Fruit fly (Drosophila melanogaster) whole organism, embryonic: ENCODE measurements around the gene CG1638.
A peak's percentile ranks its signal among the peaks of the same experiment; 100 is the strongest.

Experiments
- Atf3 ChIP-seq: fragments of 200-800 bp; sonication (Bioruptor generic); optimal IDR thresholded peaks from 3 replicates; lab custom pipeline; 2016; ENCODE audit warnings: missing biosample characterization, missing genetic modification characterization
- BtbVII ChIP-seq: fragments of 200-800 bp; sonication (Bioruptor generic); optimal IDR thresholded peaks from 3 replicates; lab custom pipeline; 2017; ENCODE audit warnings: missing biosample characterization, mild to moderate bottlenecking, missing genetic modification characterization
- CG10321 ChIP-seq: fragments of 200-800 bp; sonication (Bioruptor generic); IDR thresholded peaks from 2 replicates; pipeline ENCODE4 v1.3.6; 2022; ENCODE audit warnings: missing biosample characterization, missing genetic modification characterization
- CG10431 ChIP-seq: fragments of 200-800 bp; sonication (Bioruptor generic); optimal IDR thresholded peaks from 3 replicates; lab custom pipeline; 2018; ENCODE audit warnings: missing biosample characterization, mild to moderate bottlenecking, missing genetic modification characterization
- CG10543 ChIP-seq: fragments of 200-800 bp; sonication (Bioruptor generic); optimal IDR thresholded peaks from 3 replicates; lab custom pipeline; 2017; ENCODE audit warnings: missing biosample characterization, mild to moderate bottlenecking, missing genetic modification characterization, moderate library complexity
- CG11247 ChIP-seq: fragments of 200-800 bp; sonication (Bioruptor generic); IDR thresholded peaks from 2 replicates; pipeline ENCODE4 v1.3.6; 2022; ENCODE audit warnings: missing biosample characterization, missing genetic modification characterization
- CG11398 ChIP-seq: fragments of 200-800 bp; sonication (Bioruptor generic); optimal IDR thresholded peaks from 2 replicates; lab custom pipeline; 2016; ENCODE audit warnings: missing biosample characterization, missing genetic modification characterization
- CG11696 ChIP-seq: fragments of 200-800 bp; sonication (Bioruptor generic); IDR thresholded peaks from 2 replicates; pipeline ENCODE4 v1.3.6; 2022; ENCODE audit warnings: missing biosample characterization, missing genetic modification characterization
- CG12391 ChIP-seq: fragments of 200-800 bp; sonication (Bioruptor generic); optimal IDR thresholded peaks from 3 replicates; lab custom pipeline; 2018; ENCODE audit warnings: missing biosample characterization, mild to moderate bottlenecking, missing genetic modification characterization, moderate library complexity
- CG13123 ChIP-seq: fragments of 200-800 bp; sonication (Bioruptor generic); optimal IDR thresholded peaks from 2 replicates; lab custom pipeline; 2016; ENCODE audit warnings: missing biosample characterization, missing genetic modification characterization
- CG13424 ChIP-seq: fragments of 200-800 bp; sonication (Bioruptor generic); optimal IDR thresholded peaks from 2 replicates; lab custom pipeline; 2019; ENCODE audit warnings: missing biosample characterization, mild to moderate bottlenecking, missing genetic modification characterization, moderate library complexity
- CG14965 ChIP-seq: fragments of 200-800 bp; sonication (Bioruptor generic); optimal IDR thresholded peaks from 2 replicates; lab custom pipeline; 2016; ENCODE audit warnings: missing biosample characterization, missing genetic modification characterization, borderline replicate concordance
- CG15011 ChIP-seq: fragments of 200-800 bp; sonication (Bioruptor generic); optimal IDR thresholded peaks from 3 replicates; lab custom pipeline; 2018; ENCODE audit warnings: missing biosample characterization, mild to moderate bottlenecking, missing genetic modification characterization
- CG16815 ChIP-seq: fragments of 200-800 bp; sonication (Bioruptor generic); optimal IDR thresholded peaks from 3 replicates; lab custom pipeline; 2017; ENCODE audit warnings: missing biosample characterization, mild to moderate bottlenecking, missing genetic modification characterization
- CG17361 ChIP-seq: fragments of 200-800 bp; sonication (Bioruptor generic); IDR thresholded peaks from 3 replicates; pipeline ENCODE4 v1.3.6; 2022; ENCODE audit warnings: missing biosample characterization, missing genetic modification characterization
- CG31388 ChIP-seq: fragments of 200-800 bp; sonication (Bioruptor generic); optimal IDR thresholded peaks from 2 replicates; lab custom pipeline; 2016; ENCODE audit warnings: missing biosample characterization, missing genetic modification characterization
- CG33557 ChIP-seq: fragments of 200-800 bp; sonication (Bioruptor generic); optimal IDR thresholded peaks from 2 replicates; lab custom pipeline; 2019; ENCODE audit warnings: missing biosample characterization, mild to moderate bottlenecking, missing genetic modification characterization, moderate library complexity
- CG34422 ChIP-seq: fragments of 200-800 bp; sonication (Bioruptor generic); IDR thresholded peaks from 3 replicates; pipeline ENCODE4 v1.3.6; 2022; ENCODE audit warnings: missing biosample characterization, missing genetic modification characterization
- CG4617 ChIP-seq: fragments of 200-800 bp; sonication (Bioruptor generic); optimal IDR thresholded peaks from 3 replicates; lab custom pipeline; 2016; ENCODE audit warnings: missing biosample characterization, missing genetic modification characterization, borderline replicate concordance
- CG5245 ChIP-seq: fragments of 200-800 bp; sonication (Bioruptor generic); optimal IDR thresholded peaks from 3 replicates; lab custom pipeline; 2016; ENCODE audit warnings: missing biosample characterization, missing genetic modification characterization
- CG6175 ChIP-seq: fragments of 200-800 bp; sonication (Bioruptor generic); IDR thresholded peaks from 3 replicates; pipeline ENCODE4 v1.3.6; 2022; ENCODE audit warnings: missing biosample characterization, missing genetic modification characterization
- Dad ChIP-seq: fragments of 200-800 bp; sonication (Bioruptor generic); optimal IDR thresholded peaks from 3 replicates; lab custom pipeline; 2016; ENCODE audit warnings: missing biosample characterization, missing genetic modification characterization
- Deaf1 ChIP-seq: fragments of 200-800 bp; optimal IDR thresholded peaks from 3 replicates; lab custom pipeline; 2019; ENCODE audit warnings: missing biosample characterization, mild to moderate bottlenecking, missing genetic modification characterization, moderate library complexity
- E2f1 ChIP-seq: fragments of 200-800 bp; sonication (Bioruptor generic); IDR thresholded peaks from 2 replicates; pipeline ENCODE4 v1.3.6; 2022; ENCODE audit warnings: missing biosample characterization, missing genetic modification characterization
- Gug ChIP-seq: fragments of 200-800 bp; sonication (Bioruptor generic); IDR thresholded peaks from 4 replicates; pipeline ENCODE4 v1.3.6; 2022; ENCODE audit warnings: missing biosample characterization, missing genetic modification characterization
- H15 ChIP-seq: fragments of 200-800 bp; sonication (Bioruptor generic); IDR thresholded peaks from 3 replicates; pipeline ENCODE4 v1.3.6; 2022; ENCODE audit warnings: missing biosample characterization, missing genetic modification characterization
- Med ChIP-seq: fragments of 200-800 bp; sonication (Bioruptor generic); peaks from one replicate; lab custom pipeline; 2016; ENCODE audit warnings: missing biosample characterization, missing genetic modification characterization, mild to moderate bottlenecking, inconsistent platforms, moderate library complexity
- Ssrp ChIP-seq: fragments of 200-800 bp; sonication (Bioruptor generic); optimal IDR thresholded peaks from 2 replicates; lab custom pipeline; 2018; ENCODE audit warnings: missing biosample characterization, mild to moderate bottlenecking, missing genetic modification characterization, moderate library complexity
- aop ChIP-seq: fragments of 200-800 bp; sonication (Bioruptor generic); IDR thresholded peaks from 2 replicates; pipeline ENCODE4 v1.3.6; 2022; ENCODE audit warnings: missing biosample characterization, missing genetic modification characterization
- cg ChIP-seq: fragments of 200-800 bp; sonication (Bioruptor generic); optimal IDR thresholded peaks from 3 replicates; lab custom pipeline; 2019; ENCODE audit warnings: missing biosample characterization, mild to moderate bottlenecking, missing genetic modification characterization, moderate library complexity
- dan ChIP-seq: fragments of 200-800 bp; sonication (Bioruptor generic); IDR thresholded peaks from 2 replicates; pipeline ENCODE4 v1.3.6; 2022; ENCODE audit warnings: missing biosample characterization, missing genetic modification characterization
- emc ChIP-seq: fragments of 200-800 bp; sonication (Bioruptor generic); optimal IDR thresholded peaks from 2 replicates; lab custom pipeline; 2016; ENCODE audit warnings: missing biosample characterization, missing genetic modification characterization
- hbn ChIP-seq: fragments of 200-800 bp; sonication (Bioruptor generic); IDR thresholded peaks from 2 replicates; pipeline ENCODE4 v1.3.6; 2022; ENCODE audit warnings: missing biosample characterization, missing genetic modification characterization; ENCODE audit not compliant: partially characterized antibody
- jigr1 ChIP-seq: fragments of 200-800 bp; sonication (Bioruptor generic); IDR thresholded peaks from 3 replicates; pipeline ENCODE4 v1.3.6; 2022; ENCODE audit warnings: missing biosample characterization, missing genetic modification characterization
- maf-S ChIP-seq: fragments of 200-800 bp; sonication (Bioruptor generic); optimal IDR thresholded peaks from 2 replicates; lab custom pipeline; 2016; ENCODE audit warnings: missing biosample characterization, missing genetic modification characterization
- nom ChIP-seq: fragments of 200-800 bp; sonication (Bioruptor generic); optimal IDR thresholded peaks from 2 replicates; lab custom pipeline; 2017; ENCODE audit warnings: missing biosample characterization, missing genetic modification characterization, mild to moderate bottlenecking, moderate library complexity, missing genetic modification reagents
- pita ChIP-seq: fragments of 200-800 bp; sonication (Bioruptor generic); optimal IDR thresholded peaks from 2 replicates; lab custom pipeline; 2017; ENCODE audit warnings: missing biosample characterization, mild to moderate bottlenecking, missing genetic modification characterization
- pnt ChIP-seq: fragments of 200-800 bp; sonication (Bioruptor generic); optimal IDR thresholded peaks from 3 replicates; lab custom pipeline; 2016; ENCODE audit warnings: missing biosample characterization, missing genetic modification characterization
- psq ChIP-seq: fragments of 200-800 bp; sonication (Bioruptor generic); optimal IDR thresholded peaks from 2 replicates; lab custom pipeline; 2017; ENCODE audit warnings: missing biosample characterization, missing genetic modification characterization
- sc ChIP-seq, 3 experiments: fragments of >200 bp in 2 of 3; fragments of 200-800 bp in 1 of 3; sonication (Bioruptor generic) in 1 of 3; optimal IDR thresholded peaks; 2 replicates in 2 of 3; 3 replicates in 1 of 3; lab custom pipeline; 2017; ENCODE audit warnings: mild to moderate bottlenecking in 1 of 3, missing biosample characterization in 1 of 3, missing genetic modification characterization in 1 of 3, missing genetic modification reagents in 1 of 3
- sens-2 ChIP-seq: fragments of 200-800 bp; sonication (Bioruptor generic); IDR thresholded peaks from 2 replicates; pipeline ENCODE4 v1.3.6; 2022; ENCODE audit warnings: missing biosample characterization, missing genetic modification characterization
- sima ChIP-seq: fragments of 200-800 bp; sonication (Bioruptor generic); optimal IDR thresholded peaks from 2 replicates; lab custom pipeline; 2016; ENCODE audit warnings: missing biosample characterization, missing genetic modification characterization
- sisA ChIP-seq: fragments of 200-800 bp; sonication (Bioruptor generic); IDR thresholded peaks from 2 replicates; pipeline ENCODE4 v1.3.6; 2022; ENCODE audit warnings: missing biosample characterization, missing genetic modification characterization
- so ChIP-seq: fragments of 200-800 bp; sonication (Bioruptor generic); IDR thresholded peaks from 3 replicates; pipeline ENCODE4 v1.3.6; 2022; ENCODE audit warnings: missing biosample characterization, missing genetic modification characterization
- stc ChIP-seq: fragments of 200-800 bp; sonication (Bioruptor generic); IDR thresholded peaks from 2 replicates; pipeline ENCODE4 v1.3.6; 2022; ENCODE audit warnings: missing biosample characterization, missing genetic modification characterization
- tna ChIP-seq: fragments of 200-800 bp; sonication (Bioruptor generic); IDR thresholded peaks from 2 replicates; pipeline ENCODE4 v1.3.6; 2022; ENCODE audit warnings: missing biosample characterization, missing genetic modification characterization; ENCODE audit not compliant: partially characterized antibody
- twi ChIP-seq: fragments of 200-800 bp; optimal IDR thresholded peaks from 2 replicates; lab custom pipeline; 2019; ENCODE audit warnings: missing biosample characterization, mild to moderate bottlenecking, missing genetic modification characterization, moderate library complexity
- z ChIP-seq: fragments of 200-800 bp; sonication (Bioruptor generic); IDR thresholded peaks from 3 replicates; pipeline ENCODE4 v1.3.6; 2022; ENCODE audit warnings: missing biosample characterization, missing genetic modification characterization
- zen2 ChIP-seq: fragments of 200-800 bp; sonication (Bioruptor generic); IDR thresholded peaks from 3 replicates; pipeline ENCODE4 v1.3.6; 2022; ENCODE audit warnings: missing biosample characterization, missing genetic modification characterization; ENCODE audit not compliant: partially characterized antibody

The CG1638 gene

dm6 chr3R:31596071-31596883 lies 5.9 kb downstream of the CG1638 start, which contains the start of gene RpL6 (continued):
- peak; percentile 82 for TF ChIP-seq Med
- peak; percentile 54 for TF ChIP-seq CG12391 (tag; lab: Kevin White, UChicago)
- no peak for TF ChIP-seq sens-2 (GFP tag; lab: Robert Waterston, UW)
- no peak for TF ChIP-seq CG6175 (GFP tag; lab: Robert Waterston, UW)
- TF ChIP-seq maf-S (GFP tag; lab: Kevin White, UChicago) = no peak
- peak; percentile 49 for TF ChIP-seq nom (GFP tag; lab: Kevin White, UChicago)
- no peak for TF ChIP-seq cg
- no peak for TF ChIP-seq E2f1
- TF ChIP-seq so (GFP tag; lab: Robert Waterston, UW) = 0 out of 3 replicates have a peak, but pooled peaks have one; percentile 11
- no peak for TF ChIP-seq CG31388 (GFP tag; lab: Kevin White, UChicago)
- TF ChIP-seq tna = no peak; the same call in 1 of the 2 replicates
- TF ChIP-seq jigr1 (GFP tag; lab: Robert Waterston, UW) = no peak
- peak; percentile 76; the same call in 1 of the 3 replicates for TF ChIP-seq CG34422
- TF ChIP-seq CG10543 = no peak
- no peak for TF ChIP-seq CG11398 (GFP tag; lab: Kevin White, UChicago)
- no peak for TF ChIP-seq Dad (GFP tag; lab: Kevin White, UChicago)
- TF ChIP-seq Deaf1 (tag; lab: Kevin White, UChicago) = no peak
- no peak for TF ChIP-seq pita (GFP tag; lab: Kevin White, UChicago)
- no peak for TF ChIP-seq CG11696 (GFP tag; lab: Robert Waterston, UW)
- peak; percentile 37; the same call in 1 of the 3 replicates for TF ChIP-seq zen2
- no peak for TF ChIP-seq sc (optimal IDR thresholded peaks at IDR 0.05; lab: Kevin White, UChicago)
- no peak for TF ChIP-seq sc (GFP tag; optimal IDR thresholded peaks at IDR 0.05; lab: Kevin White, UChicago)
- no peak for TF ChIP-seq psq (GFP tag; lab: Kevin White, UChicago)
- TF ChIP-seq twi (tag; lab: Kevin White, UChicago) = peak; percentile 9
- TF ChIP-seq emc = no peak
- no peak for TF ChIP-seq CG15011 (GFP tag; lab: Kevin White, UChicago)
- no peak for TF ChIP-seq CG13424 (tag; lab: Kevin White, UChicago)
- no peak for TF ChIP-seq Atf3
- no peak for TF ChIP-seq CG13123 (GFP tag; lab: Kevin White, UChicago)
- TF ChIP-seq CG5245 = no peak
- TF ChIP-seq CG11247 (GFP tag; lab: Robert Waterston, UW) = 0 out of 2 replicates have a peak, but pooled peaks have one; percentile 36
- no peak for TF ChIP-seq z (GFP tag; lab: Robert Waterston, UW)
- no peak for TF ChIP-seq CG10431
- no peak for TF ChIP-seq sima (GFP tag; lab: Kevin White, UChicago)
- TF ChIP-seq CG17361 (GFP tag; lab: Robert Waterston, UW) = peak; percentile 52; the same call in 2 of the 3 replicates
- TF ChIP-seq Gug (GFP tag; lab: Robert Waterston, UW) = no peak
- TF ChIP-seq aop = no peak
- TF ChIP-seq CG16815 (GFP tag; lab: Kevin White, UChicago) = no peak
- TF ChIP-seq pnt (GFP tag; lab: Kevin White, UChicago) = no peak
- no peak for TF ChIP-seq Ssrp (tag; lab: Kevin White, UChicago)
- no peak for TF ChIP-seq dan
- TF ChIP-seq sisA (GFP tag; lab: Robert Waterston, UW) = no peak
- peak; percentile 53 for TF ChIP-seq CG4617 (GFP tag; lab: Kevin White, UChicago)
- TF ChIP-seq CG10321 (GFP tag; lab: Robert Waterston, UW) = no peak
- no peak for TF ChIP-seq CG14965 (GFP tag; lab: Kevin White, UChicago)
- TF ChIP-seq hbn = peak; percentile 75
- TF ChIP-seq BtbVII (GFP tag; lab: Kevin White, UChicago) = no peak
- no peak for TF ChIP-seq H15 (GFP tag; lab: Robert Waterston, UW)
- no peak; the same call in 1 of the 2 replicates for TF ChIP-seq stc
- peak; percentile 46 for TF ChIP-seq CG33557 (GFP tag; lab: Kevin White, UChicago)
